Worm (Caenorhabditis elegans): ENCODE results near the gene set-20.

ce11 chrX:5726160-5726559 is 40.2 kb upstream of the set-20 start:
- no peak for TF ChIP-seq tbx-37 (GFP tag; conservative IDR thresholded peaks at IDR 0.05)
- TF ChIP-seq ama-1 (optimal IDR thresholded peaks at IDR 0.05): no peak
- TF ChIP-seq ceh-36 (tag; optimal IDR thresholded peaks at IDR 0.05): no peak
- no peak for TF ChIP-seq hmbx-1 (tag; optimal IDR thresholded peaks at IDR 0.05)
- no peak for TF ChIP-seq tra-4 (tag; optimal IDR thresholded peaks at IDR 0.05)
- no peak for TF ChIP-seq scrt-1 (GFP tag; IDR thresholded peaks at IDR 0.05)
- no peak for TF ChIP-seq tbx-11 (GFP tag; IDR thresholded peaks at IDR 0.05)
- TF ChIP-seq flt-1 (GFP tag; IDR thresholded peaks at IDR 0.05): no peak

Data from whole organism, early embryonic.